Worm (Caenorhabditis elegans) whole organism, late embryonic: ENCODE measurements around the gene D2045.7.

Experiments
- C08G9.2 ChIP-seq: sonication (generic microtip); optimal IDR thresholded peaks from 2 replicates; lab custom pipeline; 2016; ENCODE audit warnings: mild to moderate bottlenecking, missing genetic modification characterization, moderate library complexity, missing compliant biosample characterization
- C38D4.7 ChIP-seq: fragments of 200-800 bp; sonication (Bioruptor generic); optimal IDR thresholded peaks from 2 replicates; lab custom pipeline; 2018; ENCODE audit warnings: mild to moderate bottlenecking, missing genetic modification characterization, moderate library complexity, missing compliant biosample characterization
- K02D7.2 ChIP-seq: sonication (generic microtip); optimal IDR thresholded peaks from 2 replicates; lab custom pipeline; 2017; ENCODE audit warnings: mild to moderate bottlenecking, missing genetic modification characterization, missing compliant biosample characterization
- K09A11.1 ChIP-seq: sonication (generic microtip); optimal IDR thresholded peaks from 2 replicates; lab custom pipeline; 2017; ENCODE audit warnings: antibody characterized with exemption, mild to moderate bottlenecking, missing genetic modification characterization, missing compliant biosample characterization; ENCODE audit not compliant: insufficient read depth
- ahr-1 ChIP-seq: sonication (generic microtip); optimal IDR thresholded peaks from 2 replicates; lab custom pipeline; 2016; ENCODE audit warnings: missing genetic modification characterization, missing compliant biosample characterization
- ceh-18 ChIP-seq: sonication (generic microtip); optimal IDR thresholded peaks from 2 replicates; lab custom pipeline; 2016; ENCODE audit warnings: missing genetic modification characterization, missing compliant biosample characterization
- ceh-2 ChIP-seq: sonication (generic microtip); optimal IDR thresholded peaks from 2 replicates; lab custom pipeline; 2016; ENCODE audit warnings: missing genotype, missing genetic modification characterization, missing compliant biosample characterization
- ceh-24 ChIP-seq: sonication (generic microtip); optimal IDR thresholded peaks from 2 replicates; lab custom pipeline; 2016; ENCODE audit warnings: mild to moderate bottlenecking, missing genetic modification characterization, missing compliant biosample characterization
- ceh-30 ChIP-seq: fragments of 150-350 bp; optimal IDR thresholded peaks from 2 replicates; lab custom pipeline; 2014; ENCODE audit warnings: missing biosample characterization, missing genetic modification characterization
- ceh-34 ChIP-seq: sonication (generic microtip); optimal IDR thresholded peaks from 2 replicates; lab custom pipeline; 2016; ENCODE audit warnings: mild to moderate bottlenecking, missing genetic modification characterization, missing compliant biosample characterization
- ceh-48 ChIP-seq: sonication (generic microtip); optimal IDR thresholded peaks from 2 replicates; lab custom pipeline; 2016; ENCODE audit warnings: missing genetic modification characterization, inconsistent platforms, missing compliant biosample characterization
- ceh-6 ChIP-seq: fragments of 200-800 bp; sonication (Bioruptor generic); optimal IDR thresholded peaks from 2 replicates; lab custom pipeline; 2018; ENCODE audit warnings: mild to moderate bottlenecking, missing genetic modification characterization, missing compliant biosample characterization
- dmd-4 ChIP-seq: sonication (generic microtip); optimal IDR thresholded peaks from 2 replicates; lab custom pipeline; 2016; ENCODE audit warnings: borderline replicate concordance, missing genetic modification characterization, missing compliant biosample characterization
- elt-2 ChIP-seq: sonication (generic microtip); optimal IDR thresholded peaks from 2 replicates; lab custom pipeline; 2016; ENCODE audit warnings: missing genetic modification reagents, missing genetic modification characterization, missing compliant biosample characterization
- elt-4 ChIP-seq: sonication (generic microtip); optimal IDR thresholded peaks from 2 replicates; lab custom pipeline; 2016; ENCODE audit warnings: missing genetic modification characterization, missing compliant biosample characterization
- fkh-10 ChIP-seq: fragments of 150-350 bp; optimal IDR thresholded peaks from 2 replicates; lab custom pipeline; 2014; ENCODE audit warnings: missing biosample characterization, missing genetic modification reagents, missing genetic modification characterization
- gmeb-2 ChIP-seq: sonication (generic microtip); optimal IDR thresholded peaks from 2 replicates; lab custom pipeline; 2016; ENCODE audit warnings: missing genetic modification characterization, inconsistent platforms, missing compliant biosample characterization
- hlh-6 ChIP-seq: sonication (generic microtip); optimal IDR thresholded peaks from 2 replicates; lab custom pipeline; 2016; ENCODE audit warnings: missing genotype, missing genetic modification characterization, missing compliant biosample characterization
- lim-6 ChIP-seq: sonication (generic microtip); optimal IDR thresholded peaks from 2 replicates; lab custom pipeline; 2016; ENCODE audit warnings: missing genetic modification characterization, missing compliant biosample characterization
- lin-11 ChIP-seq: fragments of 200-800 bp; sonication (Bioruptor generic); optimal IDR thresholded peaks from 2 replicates; lab custom pipeline; 2018; ENCODE audit warnings: mild to moderate bottlenecking, missing genetic modification characterization, missing compliant biosample characterization
- madf-2 ChIP-seq: sonication (generic microtip); optimal IDR thresholded peaks from 2 replicates; lab custom pipeline; 2017; ENCODE audit warnings: missing genetic modification characterization, missing compliant biosample characterization
- nfya-1 ChIP-seq: sonication (generic microtip); optimal IDR thresholded peaks from 2 replicates; lab custom pipeline; 2017; ENCODE audit warnings: missing genetic modification characterization, mild to moderate bottlenecking, missing compliant biosample characterization, antibody characterized with exemption, moderate library complexity
- nhr-11 ChIP-seq: fragments of 150-350 bp; optimal IDR thresholded peaks from 2 replicates; lab custom pipeline; 2014; ENCODE audit warnings: missing biosample characterization, missing genetic modification characterization
- npax-4 ChIP-seq: sonication (generic microtip); optimal IDR thresholded peaks from 2 replicates; lab custom pipeline; 2016; ENCODE audit warnings: missing genetic modification characterization, missing compliant biosample characterization
- pag-3 ChIP-seq: sonication (generic microtip); optimal IDR thresholded peaks from 2 replicates; lab custom pipeline; 2016; ENCODE audit warnings: missing compliant biosample characterization, missing genetic modification characterization, borderline replicate concordance
- pat-9 ChIP-seq: fragments of 200-800 bp; sonication (Bioruptor generic); optimal IDR thresholded peaks from 2 replicates; lab custom pipeline; 2018; ENCODE audit warnings: mild to moderate bottlenecking, missing genetic modification characterization, moderate library complexity, missing compliant biosample characterization
- pha-2 ChIP-seq: sonication (generic microtip); optimal IDR thresholded peaks from 2 replicates; lab custom pipeline; 2017; ENCODE audit warnings: mild to moderate bottlenecking, missing genetic modification characterization, missing compliant biosample characterization
- rnt-1 ChIP-seq: sonication (generic microtip); optimal IDR thresholded peaks from 2 replicates; lab custom pipeline; 2016; ENCODE audit warnings: missing genetic modification characterization, missing compliant biosample characterization
- sdc-2 ChIP-seq: sonication (generic microtip); optimal IDR thresholded peaks from 2 replicates; lab custom pipeline; 2016; ENCODE audit warnings: missing genotype, missing genetic modification characterization, missing compliant biosample characterization
- sox-4 ChIP-seq: sonication (generic microtip); optimal IDR thresholded peaks from 2 replicates; lab custom pipeline; 2017; ENCODE audit warnings: mild to moderate bottlenecking, missing genetic modification characterization, inconsistent platforms, missing compliant biosample characterization
- tbx-7 ChIP-seq: sonication (generic microtip); optimal IDR thresholded peaks from 2 replicates; lab custom pipeline; 2016; ENCODE audit warnings: missing genotype, missing genetic modification characterization, missing compliant biosample characterization
- unc-3 ChIP-seq, 2 experiments: fragments of 200-800 bp in 1 of 2; sonication (Bioruptor generic) in 1 of 2; sonication (generic microtip) in 1 of 2; conservative IDR thresholded peaks in 1 of 2; optimal IDR thresholded peaks in 1 of 2; 2 replicates each; pipeline versions ENCODE4 v1.3.6 to Lab custom; 2016 to 2022; ENCODE audit warnings: missing compliant biosample characterization in 2 of 2, missing genetic modification characterization in 2 of 2, missing genetic modification reagents in 1 of 2
- unc-42 ChIP-seq: sonication (generic microtip); optimal IDR thresholded peaks from 2 replicates; lab custom pipeline; 2016; ENCODE audit warnings: missing genotype, missing genetic modification characterization, missing compliant biosample characterization
- zip-5 ChIP-seq: sonication (generic microtip); optimal IDR thresholded peaks from 2 replicates; lab custom pipeline; 2016; ENCODE audit warnings: missing genetic modification characterization, missing compliant biosample characterization

The D2045.7 gene

DNA sequence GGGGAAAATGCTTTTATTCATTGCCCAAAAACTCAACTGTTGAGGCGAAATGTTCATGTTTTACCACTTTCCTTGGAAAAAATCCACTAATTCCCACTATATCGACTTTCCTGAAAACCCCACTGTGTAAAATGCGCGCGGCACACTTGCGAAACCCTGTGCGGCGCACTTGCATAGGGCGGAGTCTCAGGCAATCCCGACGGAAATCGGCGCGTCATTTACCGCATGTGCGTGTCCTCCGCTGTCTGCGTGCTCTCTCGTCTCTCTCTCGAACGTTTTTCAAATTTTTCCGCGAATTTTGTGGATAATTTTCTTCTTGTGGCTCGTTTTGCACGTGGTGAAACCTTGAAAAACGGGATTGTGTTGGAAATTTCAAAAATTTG, 18.1 kb upstream of the D2045.7 start, which contains the start of gene atx-2 (continued):
- TF ChIP-seq K02D7.2 (tag; lab: Kevin White, UChicago) (peak; percentile 98), elt-4 (tag; lab: Kevin White, UChicago) (peak; percentile 96), ceh-48 (peak; percentile 97), tbx-7 (tag; lab: Kevin White, UChicago) (peak; percentile 90), C08G9.2 (tag; lab: Kevin White, UChicago) (peak; percentile 95), pat-9 (tag; lab: Kevin White, UChicago) (peak; percentile 98), fkh-10 (GFP tag; lab: Kevin White, UChicago) (peak; percentile 93), sox-4 (tag; lab: Kevin White, UChicago) (peak; percentile 99), gmeb-2 (tag; lab: Kevin White, UChicago) (peak; percentile 98), rnt-1 (tag; lab: Kevin White, UChicago) (peak; percentile 99), npax-4 (tag; lab: Kevin White, UChicago) (peak; percentile 89), ceh-6 (peak; percentile 97), madf-2 (tag; lab: Kevin White, UChicago) (peak; percentile 96), sdc-2 (tag; lab: Kevin White, UChicago) (peak; percentile 89), nfya-1 (tag; lab: Kevin White, UChicago) (peak; percentile 98), ceh-34 (peak; percentile 99)

DNA sequence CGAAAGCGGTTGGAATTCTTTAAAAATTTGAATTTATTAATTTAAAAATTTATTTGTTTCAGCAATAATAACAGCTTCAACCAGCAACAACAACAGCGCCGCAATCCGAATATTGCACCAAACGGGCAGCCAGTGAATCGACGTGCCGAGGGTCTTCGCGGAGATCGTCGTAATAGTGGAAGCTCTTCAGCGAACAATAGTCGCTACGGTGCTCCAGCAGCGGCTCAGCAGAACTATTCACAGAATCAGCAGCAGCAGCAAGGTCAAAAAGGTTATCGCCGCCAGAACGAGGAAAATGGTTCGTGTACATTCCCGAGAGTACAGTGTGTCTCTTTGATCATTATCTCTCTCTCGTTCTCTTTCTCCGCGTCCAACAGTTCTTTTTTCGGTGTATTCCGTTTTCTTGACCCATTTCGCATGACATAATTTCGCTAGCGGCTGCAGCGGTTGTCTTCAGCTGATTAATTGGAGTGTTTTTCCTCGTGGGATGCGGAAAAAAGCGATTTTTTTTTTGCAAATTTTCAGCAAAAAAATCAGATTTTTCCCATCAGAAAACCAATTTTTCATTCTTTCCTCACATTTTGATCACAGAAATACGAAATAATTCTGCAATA, 16.2 kb upstream of the D2045.7 start:
- TF ChIP-seq sox-4 (tag; lab: Kevin White, UChicago) (no peak), K09A11.1 (tag; lab: Kevin White, UChicago) (no peak), zip-5 (no peak), unc-3 (GFP tag; conservative IDR thresholded peaks at IDR 0.05; lab: Robert Waterston, UW) (no peak), unc-3 (tag; optimal IDR thresholded peaks at IDR 0.05; lab: Kevin White, UChicago) (no peak), elt-2 (tag; lab: Kevin White, UChicago) (no peak)
- TF ChIP-seq, all 69 proteins: peak for 0

DNA sequence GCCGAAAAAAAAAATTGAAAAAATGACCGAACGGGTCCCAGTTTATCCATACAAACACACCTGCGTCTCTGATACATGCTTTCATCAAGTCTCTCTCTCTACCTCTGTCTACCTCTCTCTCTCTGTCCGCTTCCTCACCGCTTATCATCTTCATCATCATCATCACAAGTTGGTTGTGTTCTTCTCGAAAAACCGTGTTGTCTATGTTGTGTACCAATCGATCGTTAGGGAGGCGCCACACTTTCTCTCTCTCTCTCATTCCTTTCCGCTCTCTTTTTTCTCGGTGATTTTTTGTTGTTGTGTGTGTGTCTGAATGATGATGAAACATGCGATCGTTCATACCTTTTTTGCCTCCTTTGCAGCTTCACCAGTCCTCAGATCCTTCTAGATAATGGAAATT, 15.6 kb upstream of the D2045.7 start:
- TF ChIP-seq nfya-1 (tag; lab: Kevin White, UChicago) (peak; percentile 31), ceh-6 (no peak), ceh-18 (tag; lab: Kevin White, UChicago) (peak; percentile 8), nhr-11 (tag; lab: Kevin White, UChicago) (no peak)

DNA sequence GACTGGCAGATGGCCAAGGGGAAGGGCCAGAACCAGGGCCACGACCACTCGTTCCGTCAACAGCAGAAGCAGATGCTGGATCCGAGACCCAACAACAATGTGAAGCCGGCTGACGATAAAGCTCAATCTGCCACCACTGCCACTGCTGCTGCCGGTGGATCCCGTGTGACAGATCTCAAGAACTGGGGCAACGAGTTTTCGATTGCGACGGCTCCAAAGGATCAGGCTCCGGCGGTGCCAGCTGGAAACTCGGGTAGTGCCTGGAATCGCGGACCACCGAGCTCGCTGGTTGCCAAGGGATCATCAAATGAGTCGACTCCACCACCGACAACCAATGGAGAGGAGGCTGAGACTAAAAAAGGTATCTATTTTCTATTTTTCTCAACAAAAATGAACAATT, 14.8 kb upstream of the D2045.7 start:
- TF ChIP-seq unc-3 (GFP tag; conservative IDR thresholded peaks at IDR 0.05; lab: Robert Waterston, UW): no peak
- no peak for TF ChIP-seq unc-3 (tag; optimal IDR thresholded peaks at IDR 0.05; lab: Kevin White, UChicago)
- TF ChIP-seq sox-4 (tag; lab: Kevin White, UChicago): no peak
- TF ChIP-seq lin-11: no peak
- no peak for TF ChIP-seq dmd-4 (tag; lab: Kevin White, UChicago)
- no peak for TF ChIP-seq ceh-48
- TF ChIP-seq C38D4.7 (GFP tag; lab: Kevin White, UChicago): no peak
- no peak for TF ChIP-seq lim-6 (tag; lab: Kevin White, UChicago)
- TF ChIP-seq elt-2 (tag; lab: Kevin White, UChicago): no peak
- TF ChIP-seq ceh-30 (tag; lab: Kevin White, UChicago): no peak
- TF ChIP-seq ahr-1 (tag; lab: Kevin White, UChicago): no peak
- no peak for TF ChIP-seq ceh-24 (tag; lab: Kevin White, UChicago)
- TF ChIP-seq ceh-2 (tag; lab: Kevin White, UChicago): no peak
- no peak for TF ChIP-seq K02D7.2 (tag; lab: Kevin White, UChicago)
- no peak for TF ChIP-seq ceh-34
- TF ChIP-seq zip-5: no peak
- no peak for TF ChIP-seq unc-42
- no peak for TF ChIP-seq pha-2 (tag; lab: Kevin White, UChicago)
- no peak for TF ChIP-seq pag-3 (tag; lab: Kevin White, UChicago)
- no peak for TF ChIP-seq madf-2 (tag; lab: Kevin White, UChicago)
- no peak for TF ChIP-seq hlh-6
- TF ChIP-seq, all 69 proteins: peak for 0
